Fruit fly (Drosophila melanogaster) whole organism, prepupa: ENCODE measurements around the gene Elo68beta.

Source experiments
- Blimp-1 ChIP-seq: fragments of 200-800 bp; sonication (Bioruptor generic); optimal IDR thresholded peaks from 3 replicates; lab custom pipeline; 2017; ENCODE audit warnings: missing biosample characterization, missing genetic modification characterization, mild to moderate bottlenecking, moderate library complexity, missing genetic modification reagents
- CG10631 ChIP-seq: fragments of 200-800 bp; sonication (Bioruptor generic); optimal IDR thresholded peaks from 2 replicates; lab custom pipeline; 2016; ENCODE audit warnings: missing biosample characterization, missing genetic modification characterization
- CG16779 ChIP-seq: fragments of 200-800 bp; sonication (Bioruptor generic); optimal IDR thresholded peaks from 3 replicates; lab custom pipeline; 2017; ENCODE audit warnings: missing biosample characterization, mild to moderate bottlenecking, missing genetic modification characterization
- Lpt ChIP-seq: fragments of 200-800 bp; sonication (Bioruptor generic); optimal IDR thresholded peaks from 3 replicates; lab custom pipeline; 2016; ENCODE audit warnings: missing biosample characterization, missing genetic modification characterization
- Sox102F ChIP-seq: fragments of 200-800 bp; sonication (Bioruptor generic); optimal IDR thresholded peaks from 2 replicates; lab custom pipeline; 2016; ENCODE audit warnings: missing biosample characterization, mild to moderate bottlenecking, missing genetic modification characterization
- cyc ChIP-seq: fragments of 200-800 bp; sonication (Bioruptor generic); optimal IDR thresholded peaks from 3 replicates; lab custom pipeline; 2016; ENCODE audit warnings: missing biosample characterization, missing genetic modification characterization
- dac ChIP-seq: fragments of 200-800 bp; sonication (Bioruptor generic); optimal IDR thresholded peaks from 2 replicates; lab custom pipeline; 2017; ENCODE audit warnings: missing biosample characterization, mild to moderate bottlenecking, missing genetic modification characterization
- dsx ChIP-seq: fragments of 200-800 bp; optimal IDR thresholded peaks from 3 replicates; lab custom pipeline; 2019; ENCODE audit warnings: missing biosample characterization, mild to moderate bottlenecking, missing genetic modification characterization, moderate library complexity; ENCODE audit not compliant: poor library complexity, severe bottlenecking
- fd85E ChIP-seq: fragments of 200-800 bp; sonication (Bioruptor generic); optimal IDR thresholded peaks from 3 replicates; lab custom pipeline; 2016; ENCODE audit warnings: missing biosample characterization, missing genetic modification characterization
- svp ChIP-seq: fragments of 200-800 bp; sonication (Bioruptor generic); peaks from one replicate; lab custom pipeline; 2016; ENCODE audit warnings: missing biosample characterization, missing genetic modification characterization

DNA sequence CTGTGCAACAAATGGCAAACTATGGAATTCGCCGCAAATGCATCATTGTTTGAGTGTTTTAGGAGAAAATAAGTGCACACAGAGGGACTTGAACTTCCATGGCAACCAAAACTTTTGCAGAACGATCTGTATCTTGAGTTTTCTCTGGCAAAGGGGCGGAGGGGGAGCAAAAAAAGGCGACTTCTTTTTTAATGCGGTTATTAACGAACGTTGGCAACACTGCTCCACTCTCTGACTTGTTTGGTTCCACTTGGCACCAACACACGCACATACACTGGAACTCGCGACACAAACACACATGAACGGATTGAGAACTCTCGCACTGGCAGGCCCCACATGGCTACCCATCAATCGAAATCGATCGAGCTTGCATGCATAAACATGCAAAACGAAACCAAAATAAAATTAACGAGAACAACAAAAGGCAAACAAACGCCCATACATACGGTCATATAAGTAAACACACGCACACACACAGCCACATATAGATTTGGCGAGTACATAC, 17.9 kb upstream of the Elo68beta start:
- TF ChIP-seq Lpt (no peak), CG10631 (GFP tag; lab: Kevin White, UChicago) (no peak), Blimp-1 (GFP tag; lab: Kevin White, UChicago) (no peak), cyc (no peak), dac (no peak), svp (GFP tag; lab: Kevin White, UChicago) (peak; percentile 60), dsx (GFP tag; lab: Kevin White, UChicago) (no peak), Sox102F (GFP tag; lab: Kevin White, UChicago) (no peak), fd85E (no peak), CG16779 (tag; lab: Kevin White, UChicago) (no peak)
